Worm (Caenorhabditis elegans) whole organism, L1 larva: ENCODE data around the gene cdr-1.
"Not testable (repeated sequence)": the region's sequence is repeated elsewhere in the genome, so short reads cannot be mapped to it uniquely, and the experiment has no call there.

Experiments used
- C16A3.4 ChIP-seq: fragments of 150-350 bp; optimal IDR thresholded peaks from 2 replicates; lab custom pipeline; 2014; ENCODE audit warnings: missing biosample characterization, missing genetic modification characterization
- ama-1 ChIP-seq: fragments of 150-350 bp; optimal IDR thresholded peaks from 2 replicates; lab custom pipeline; 2014
- ceh-63 ChIP-seq: fragments of 200-800 bp; sonication (Bioruptor generic); optimal IDR thresholded peaks from 2 replicates; lab custom pipeline; 2018; ENCODE audit warnings: mild to moderate bottlenecking, missing genetic modification characterization, missing compliant biosample characterization
- ceh-8 ChIP-seq: fragments of 200-800 bp; sonication (Bioruptor generic); optimal IDR thresholded peaks from 2 replicates; lab custom pipeline; 2018; ENCODE audit warnings: mild to moderate bottlenecking, missing genetic modification characterization, moderate library complexity, missing compliant biosample characterization
- ceh-82 ChIP-seq, 3 experiments: fragments of 150-350 bp in 1 of 3; sonication (generic microtip) in 2 of 3; optimal IDR thresholded peaks; 2 replicates each; lab custom pipeline; 2014 to 2017; ENCODE audit warnings: missing biosample characterization in 3 of 3, missing genetic modification characterization in 3 of 3
- ceh-88 ChIP-seq: fragments of 200-800 bp; sonication (Bioruptor generic); IDR thresholded peaks from 2 replicates; pipeline ENCODE4 v1.3.6; 2022; ENCODE audit warnings: missing genetic modification characterization, missing compliant biosample characterization
- ces-1 ChIP-seq: fragments of 150-350 bp; optimal IDR thresholded peaks from 2 replicates; lab custom pipeline; 2014; ENCODE audit warnings: missing biosample characterization, missing genetic modification reagents, missing genetic modification characterization
- dpl-1 ChIP-seq, 3 experiments: fragments of 150-350 bp in 2 of 3; sonication (generic microtip) in 1 of 3; optimal IDR thresholded peaks; 2 replicates each; lab custom pipeline; 2014 to 2017; ENCODE audit warnings: missing biosample characterization in 3 of 3, missing genetic modification characterization in 3 of 3, missing genetic modification reagents in 3 of 3
- dsc-1 ChIP-seq: sonication (generic microtip); optimal IDR thresholded peaks from 2 replicates; lab custom pipeline; 2016; ENCODE audit warnings: mild to moderate bottlenecking, missing genetic modification characterization, missing compliant biosample characterization
- efl-1 ChIP-seq, 4 experiments: fragments of 150-350 bp; optimal IDR thresholded peaks in 3 of 4; peaks in 1 of 4; 1 replicate in 1 of 4; 2 replicates in 3 of 4; lab custom pipeline; 2014; ENCODE audit warnings: missing biosample characterization in 2 of 4, missing genetic modification characterization in 2 of 4, missing genetic modification reagents in 2 of 4
- egl-13 ChIP-seq: sonication (generic microtip); optimal IDR thresholded peaks from 2 replicates; lab custom pipeline; 2016; ENCODE audit warnings: missing genotype, missing genetic modification reagents, missing genetic modification characterization, missing compliant biosample characterization
- elt-2 ChIP-seq: sonication (generic microtip); optimal IDR thresholded peaks from 2 replicates; lab custom pipeline; 2016; ENCODE audit warnings: missing genetic modification characterization, mild to moderate bottlenecking, inconsistent platforms, missing compliant biosample characterization, missing genetic modification reagents
- elt-3 ChIP-seq, 6 experiments: fragments of 150-350 bp in 1 of 6; sonication (generic microtip); optimal IDR thresholded peaks; 2 replicates each; lab custom pipeline; 2017 to 2018; ENCODE audit warnings: missing biosample characterization in 6 of 6, missing genetic modification characterization in 6 of 6, inconsistent platforms in 1 of 6
- ets-5 ChIP-seq: fragments of 200-800 bp; sonication (Bioruptor generic); IDR thresholded peaks from 2 replicates; pipeline ENCODE4 v1.3.6; 2022; ENCODE audit warnings: missing genetic modification characterization, missing compliant biosample characterization
- fkh-4 ChIP-seq: sonication (generic microtip); optimal IDR thresholded peaks from 2 replicates; lab custom pipeline; 2016; ENCODE audit warnings: missing compliant biosample characterization, missing genetic modification characterization, borderline replicate concordance
- fos-1 ChIP-seq: fragments of 150-350 bp; optimal IDR thresholded peaks from 2 replicates; lab custom pipeline; 2014; ENCODE audit warnings: missing biosample characterization, missing genetic modification characterization
- grh-1 ChIP-seq: fragments of 200-800 bp; sonication (Bioruptor generic); IDR thresholded peaks from 2 replicates; pipeline ENCODE4 v1.3.6; 2022; ENCODE audit warnings: missing genetic modification reagents, missing genetic modification characterization, missing compliant biosample characterization
- irx-1 ChIP-seq: sonication (generic microtip); optimal IDR thresholded peaks from 2 replicates; lab custom pipeline; 2016; ENCODE audit warnings: missing genetic modification characterization, missing compliant biosample characterization
- isw-1 ChIP-seq: fragments of 200-800 bp; sonication (Bioruptor generic); IDR thresholded peaks from 2 replicates; pipeline ENCODE4 v1.3.6; 2022; ENCODE audit warnings: missing genetic modification characterization, missing compliant biosample characterization
- lin-15B ChIP-seq: fragments of 150-350 bp; sonication (generic microtip); optimal IDR thresholded peaks from 3 replicates; lab custom pipeline; 2014; ENCODE audit warnings: missing biosample characterization, missing genetic modification characterization
- lin-35 ChIP-seq, 2 experiments: fragments of 150-350 bp; optimal IDR thresholded peaks; 2 replicates each; lab custom pipeline; 2014; ENCODE audit warnings: missing biosample characterization in 2 of 2, missing genetic modification characterization in 2 of 2, missing genetic modification reagents in 2 of 2
- mef-2 ChIP-seq: fragments of 150-350 bp; optimal IDR thresholded peaks from 2 replicates; lab custom pipeline; 2014; ENCODE audit warnings: missing biosample characterization, missing genetic modification characterization
- nhr-12 ChIP-seq: sonication (generic microtip); optimal IDR thresholded peaks from 2 replicates; lab custom pipeline; 2017; ENCODE audit warnings: missing biosample characterization, missing genetic modification characterization
- nhr-19 ChIP-seq: fragments of 200-800 bp; sonication (Bioruptor generic); conservative IDR thresholded peaks from 2 replicates; pipeline ENCODE4 v1.3.6; 2022; ENCODE audit warnings: missing genetic modification characterization, missing compliant biosample characterization
- nhr-47 ChIP-seq: sonication (generic microtip); optimal IDR thresholded peaks from 2 replicates; lab custom pipeline; 2016; ENCODE audit warnings: mild to moderate bottlenecking, missing genetic modification characterization, moderate library complexity, missing compliant biosample characterization
- nhr-71 ChIP-seq: sonication (generic microtip); optimal IDR thresholded peaks from 2 replicates; lab custom pipeline; 2016; ENCODE audit warnings: mild to moderate bottlenecking, missing genetic modification characterization, moderate library complexity, missing compliant biosample characterization
- nhr-84 ChIP-seq: sonication (generic microtip); optimal IDR thresholded peaks from 2 replicates; lab custom pipeline; 2017; ENCODE audit warnings: missing biosample characterization, missing genetic modification characterization
- nhr-90 ChIP-seq: sonication (generic microtip); optimal IDR thresholded peaks from 2 replicates; lab custom pipeline; 2016; ENCODE audit warnings: mild to moderate bottlenecking, missing genetic modification characterization, missing compliant biosample characterization; ENCODE audit not compliant: poor library complexity
- pax-3 ChIP-seq: fragments of 200-800 bp; sonication (Bioruptor generic); optimal IDR thresholded peaks from 2 replicates; lab custom pipeline; 2018; ENCODE audit warnings: mild to moderate bottlenecking, missing genetic modification characterization, moderate library complexity, missing compliant biosample characterization
- rnt-1 ChIP-seq: sonication (generic microtip); optimal IDR thresholded peaks from 2 replicates; lab custom pipeline; 2016; ENCODE audit warnings: mild to moderate bottlenecking, missing genetic modification characterization, moderate library complexity, missing compliant biosample characterization
- snpc-4 ChIP-seq: fragments of 150-350 bp; optimal IDR thresholded peaks from 2 replicates; lab custom pipeline; 2014; ENCODE audit warnings: missing biosample characterization, missing genetic modification characterization
- snu-23 ChIP-seq: sonication (generic microtip); optimal IDR thresholded peaks from 2 replicates; lab custom pipeline; 2016; ENCODE audit warnings: missing genetic modification characterization, missing compliant biosample characterization
- sptf-1 ChIP-seq: fragments of 150-350 bp; optimal IDR thresholded peaks from 2 replicates; lab custom pipeline; 2014; ENCODE audit warnings: missing biosample characterization, missing genetic modification characterization
- sup-37 ChIP-seq: fragments of 200-800 bp; sonication (Bioruptor generic); optimal IDR thresholded peaks from 2 replicates; lab custom pipeline; 2018; ENCODE audit warnings: mild to moderate bottlenecking, missing genetic modification characterization, missing compliant biosample characterization
- tbx-2 ChIP-seq: sonication (generic microtip); optimal IDR thresholded peaks from 2 replicates; lab custom pipeline; 2016; ENCODE audit warnings: missing genetic modification characterization, missing compliant biosample characterization
- tlp-1 ChIP-seq: fragments of 150-350 bp; optimal IDR thresholded peaks from 2 replicates; lab custom pipeline; 2014; ENCODE audit warnings: missing biosample characterization, missing genetic modification characterization
- unc-130 ChIP-seq: fragments of 150-350 bp; optimal IDR thresholded peaks from 2 replicates; lab custom pipeline; 2017; ENCODE audit warnings: missing biosample characterization, missing genetic modification characterization, inconsistent platforms
- unc-30 ChIP-seq: sonication (generic microtip); optimal IDR thresholded peaks from 2 replicates; lab custom pipeline; 2017; ENCODE audit warnings: missing biosample characterization, missing genetic modification characterization
- unc-86 ChIP-seq: sonication (generic microtip); optimal IDR thresholded peaks from 2 replicates; lab custom pipeline; 2016; ENCODE audit warnings: missing genetic modification characterization, missing compliant biosample characterization
- unc-98 ChIP-seq: fragments of 200-800 bp; sonication (Bioruptor generic); IDR thresholded peaks from 2 replicates; pipeline ENCODE4 v1.3.6; 2022; ENCODE audit warnings: missing genetic modification characterization, missing compliant biosample characterization
- ztf-11 ChIP-seq, 2 experiments: sonication (generic microtip); optimal IDR thresholded peaks; 2 replicates each; lab custom pipeline; 2016 to 2017; ENCODE audit warnings: missing genetic modification characterization in 2 of 2, missing biosample characterization in 1 of 2, missing compliant biosample characterization in 1 of 2

cdr-1 gene

ce11 chrV:15929882-15930281 is 8.8 kb downstream of the cdr-1 start, which contains the start of gene srbc-77:
srbc-77 (plus strand) TSS chrV:15930182.
- not testable (repeated sequence) for TF ChIP-seq snpc-4 (tag; lab: Kevin White, UChicago); mef-2; elt-3 (tag; optimal IDR thresholded peaks at IDR 0.05; lab: Kevin White, UChicago)

DNA sequence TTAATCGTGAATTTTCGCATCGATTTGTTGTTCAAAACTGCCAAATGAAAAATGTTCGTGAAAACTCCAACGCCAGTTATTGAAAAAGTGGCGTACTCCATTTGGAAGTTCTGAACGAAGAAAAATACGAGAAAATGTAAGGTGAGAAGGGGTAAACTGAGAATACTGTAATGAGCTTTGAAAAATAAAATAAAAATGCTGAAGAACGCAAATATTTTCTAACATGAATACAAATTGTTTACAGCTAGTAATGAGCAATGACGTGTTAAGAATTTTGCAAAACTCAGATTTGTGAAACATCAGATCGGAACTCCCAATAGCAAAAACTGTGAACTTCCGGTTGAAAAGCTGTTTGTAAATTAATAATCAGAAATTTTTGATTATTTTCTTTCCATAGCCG is 11.3 kb downstream of the cdr-1 start, which contains the start of gene srw-26:
Gene srw-26 (minus strand): TSS at position 101 of the 400 bp plus-strand sequence.
- TF ChIP-seq unc-130 (tag; lab: Kevin White, UChicago) (no peak), sup-37 (GFP tag; lab: Kevin White, UChicago) (no peak), snpc-4 (tag; lab: Kevin White, UChicago) (no peak), efl-1 (optimal IDR thresholded peaks at IDR 0.05; lab: Kevin White, UChicago) (no peak), efl-1 (GFP tag; optimal IDR thresholded peaks at IDR 0.05 in 1 of 2; lab: Kevin White, UChicago) (no peak), nhr-90 (no peak), fkh-4 (tag; lab: Kevin White, UChicago) (no peak), lin-15B (no peak), isw-1 (GFP tag; lab: Robert Waterston, UW) (no peak), C16A3.4 (tag; lab: Kevin White, UChicago) (no peak), mef-2 (no peak), nhr-84 (tag; lab: Kevin White, UChicago) (no peak), tlp-1 (tag; lab: Kevin White, UChicago) (no peak), ceh-63 (GFP tag; lab: Kevin White, UChicago) (no peak), ceh-82 (tag; optimal IDR thresholded peaks at IDR 0.05; lab: Kevin White, UChicago) (no peak), elt-2 (tag; lab: Kevin White, UChicago) (no peak), nhr-12 (tag; lab: Kevin White, UChicago) (no peak), ceh-8 (GFP tag; lab: Kevin White, UChicago) (no peak), ztf-11 (tag; optimal IDR thresholded peaks at IDR 0.05; lab: Kevin White, UChicago) (no peak)

ce11 chrV:15940254-15940653 is 19.1 kb downstream of the cdr-1 start, which contains the start of gene srw-55:
srw-55 (minus strand) TSS chrV:15940354.
- TF ChIP-seq rnt-1 (tag; lab: Kevin White, UChicago) (no peak), ces-1 (GFP tag; lab: Kevin White, UChicago) (no peak), tbx-2 (tag; lab: Kevin White, UChicago) (no peak), lin-35 (GFP tag; optimal IDR thresholded peaks at IDR 0.05; lab: Kevin White, UChicago) (no peak), ceh-63 (GFP tag; lab: Kevin White, UChicago) (no peak), ceh-88 (GFP tag; lab: Robert Waterston, UW) (no peak), sup-37 (GFP tag; lab: Kevin White, UChicago) (no peak), irx-1 (no peak), elt-3 (tag; optimal IDR thresholded peaks at IDR 0.05; lab: Kevin White, UChicago) (no peak), sptf-1 (tag; lab: Kevin White, UChicago) (no peak), grh-1 (no peak), egl-13 (tag; lab: Kevin White, UChicago) (no peak), nhr-47 (tag; lab: Kevin White, UChicago) (no peak)
- TF ChIP-seq, all 84 proteins: peak for 0

ce11 chrV:15943125-15943524 is 22.0 kb downstream of the cdr-1 start, which contains the start of gene srw-53:
srw-53 (plus strand) TSS chrV:15943425.
- no peak for TF ChIP-seq ama-1
- no peak for TF ChIP-seq isw-1 (GFP tag; lab: Robert Waterston, UW)
- no peak for TF ChIP-seq unc-98 (GFP tag; lab: Robert Waterston, UW)
- no peak for TF ChIP-seq ceh-82 (tag; optimal IDR thresholded peaks at IDR 0.05; lab: Kevin White, UChicago)
- no peak for TF ChIP-seq tlp-1 (tag; lab: Kevin White, UChicago)
- TF ChIP-seq, all 84 proteins: peak for 0

DNA sequence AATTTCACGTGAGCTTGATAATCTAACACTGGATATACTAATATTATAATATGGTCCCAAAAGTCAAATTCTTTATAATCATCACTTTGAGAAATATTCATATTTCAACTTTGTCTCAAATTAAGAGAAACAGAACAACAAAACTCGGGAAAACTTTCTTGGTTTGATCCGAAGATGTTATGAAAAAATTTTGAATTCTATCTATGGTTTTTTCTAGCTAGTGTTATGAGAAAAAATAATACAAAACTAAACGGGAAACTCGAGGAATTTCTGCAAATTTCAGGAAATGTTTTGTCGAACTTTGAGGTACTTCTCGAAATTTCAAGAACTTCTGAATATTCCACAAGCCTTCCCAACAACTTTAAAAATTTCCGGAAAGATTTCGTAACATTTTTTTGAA is 29.8 kb downstream of the cdr-1 start, which contains the start of gene srw-59:
Gene srw-59 (minus strand): TSS at position 101 of the 400 bp plus-strand sequence.
- no peak for TF ChIP-seq nhr-47 (tag; lab: Kevin White, UChicago)
- TF ChIP-seq grh-1: no peak
- TF ChIP-seq ama-1: no peak
- TF ChIP-seq dpl-1 (GFP tag; optimal IDR thresholded peaks at IDR 0.05; lab: Kevin White, UChicago): no peak
- TF ChIP-seq nhr-71: no peak
- TF ChIP-seq fos-1 (tag; lab: Kevin White, UChicago): no peak
- no peak for TF ChIP-seq sup-37 (GFP tag; lab: Kevin White, UChicago)
- TF ChIP-seq fkh-4 (tag; lab: Kevin White, UChicago): no peak
- no peak for TF ChIP-seq dsc-1
- no peak for TF ChIP-seq nhr-19 (GFP tag; lab: Robert Waterston, UW)
- no peak for TF ChIP-seq snu-23 (GFP tag; lab: Kevin White, UChicago)
- TF ChIP-seq sptf-1 (tag; lab: Kevin White, UChicago): no peak
- TF ChIP-seq ets-5 (GFP tag; lab: Robert Waterston, UW): no peak
- no peak for TF ChIP-seq unc-30 (tag; lab: Kevin White, UChicago)
- TF ChIP-seq egl-13 (tag; lab: Kevin White, UChicago): no peak
- TF ChIP-seq pax-3 (tag; lab: Kevin White, UChicago): no peak
- no peak for TF ChIP-seq unc-86 (tag; lab: Kevin White, UChicago)
